Worm (Caenorhabditis elegans) whole organism, late embryonic: ENCODE measurements around the gene F41E6.17.

ENCODE experiments used
- C08G9.2 ChIP-seq: sonication (generic microtip); optimal IDR thresholded peaks from 2 replicates; lab custom pipeline; 2016; ENCODE audit warnings: mild to moderate bottlenecking, missing genetic modification characterization, moderate library complexity, missing compliant biosample characterization
- K02D7.2 ChIP-seq: sonication (generic microtip); optimal IDR thresholded peaks from 2 replicates; lab custom pipeline; 2017; ENCODE audit warnings: mild to moderate bottlenecking, missing genetic modification characterization, missing compliant biosample characterization
- K09A11.1 ChIP-seq: sonication (generic microtip); optimal IDR thresholded peaks from 2 replicates; lab custom pipeline; 2017; ENCODE audit warnings: antibody characterized with exemption, mild to moderate bottlenecking, missing genetic modification characterization, missing compliant biosample characterization; ENCODE audit not compliant: insufficient read depth
- Y22D7AL.16 ChIP-seq: sonication (generic microtip); optimal IDR thresholded peaks from 2 replicates; lab custom pipeline; 2016; ENCODE audit warnings: missing genetic modification characterization, missing compliant biosample characterization
- ceh-14 ChIP-seq: sonication (generic microtip); optimal IDR thresholded peaks from 2 replicates; lab custom pipeline; 2016; ENCODE audit warnings: missing genotype, missing genetic modification characterization, missing compliant biosample characterization
- ceh-18 ChIP-seq: sonication (generic microtip); optimal IDR thresholded peaks from 2 replicates; lab custom pipeline; 2016; ENCODE audit warnings: missing genetic modification characterization, missing compliant biosample characterization
- ceh-19 ChIP-seq: fragments of 200-800 bp; sonication (Bioruptor generic); optimal IDR thresholded peaks from 2 replicates; lab custom pipeline; 2018; ENCODE audit warnings: mild to moderate bottlenecking, missing genetic modification characterization, missing compliant biosample characterization
- ceh-2 ChIP-seq: sonication (generic microtip); optimal IDR thresholded peaks from 2 replicates; lab custom pipeline; 2016; ENCODE audit warnings: missing genotype, missing genetic modification characterization, missing compliant biosample characterization
- ceh-45 ChIP-seq: fragments of 200-800 bp; sonication (Bioruptor generic); IDR thresholded peaks from 2 replicates; pipeline ENCODE4 v1.3.6; 2022; ENCODE audit warnings: missing genetic modification reagents, missing genetic modification characterization, missing compliant biosample characterization
- ceh-6 ChIP-seq: fragments of 200-800 bp; sonication (Bioruptor generic); optimal IDR thresholded peaks from 2 replicates; lab custom pipeline; 2018; ENCODE audit warnings: mild to moderate bottlenecking, missing genetic modification characterization, missing compliant biosample characterization
- che-1 ChIP-seq: sonication (generic microtip); optimal IDR thresholded peaks from 2 replicates; lab custom pipeline; 2016; ENCODE audit warnings: mild to moderate bottlenecking, missing genetic modification characterization, missing compliant biosample characterization
- dmd-4 ChIP-seq: sonication (generic microtip); optimal IDR thresholded peaks from 2 replicates; lab custom pipeline; 2016; ENCODE audit warnings: borderline replicate concordance, missing genetic modification characterization, missing compliant biosample characterization
- ets-4 ChIP-seq: sonication (generic microtip); optimal IDR thresholded peaks from 2 replicates; lab custom pipeline; 2016; ENCODE audit warnings: missing genetic modification characterization, missing compliant biosample characterization
- eyg-1 ChIP-seq: sonication (generic microtip); optimal IDR thresholded peaks from 2 replicates; lab custom pipeline; 2016; ENCODE audit warnings: missing genotype, missing genetic modification characterization, missing compliant biosample characterization
- gmeb-2 ChIP-seq: sonication (generic microtip); optimal IDR thresholded peaks from 2 replicates; lab custom pipeline; 2016; ENCODE audit warnings: missing genetic modification characterization, inconsistent platforms, missing compliant biosample characterization
- hlh-13 ChIP-seq: fragments of 200-800 bp; sonication (Bioruptor generic); optimal IDR thresholded peaks from 2 replicates; lab custom pipeline; 2018; ENCODE audit warnings: mild to moderate bottlenecking, missing genetic modification characterization, missing compliant biosample characterization
- hlh-15 ChIP-seq: sonication (generic microtip); optimal IDR thresholded peaks from 2 replicates; lab custom pipeline; 2016; ENCODE audit warnings: missing genetic modification characterization, missing compliant biosample characterization
- hlh-30 ChIP-seq: sonication (generic microtip); optimal IDR thresholded peaks from 2 replicates; lab custom pipeline; 2017; ENCODE audit warnings: antibody characterized with exemption, missing genetic modification characterization, missing compliant biosample characterization; ENCODE audit not compliant: insufficient read depth
- hlh-6 ChIP-seq: sonication (generic microtip); optimal IDR thresholded peaks from 2 replicates; lab custom pipeline; 2016; ENCODE audit warnings: missing genotype, missing genetic modification characterization, missing compliant biosample characterization
- lim-6 ChIP-seq: sonication (generic microtip); optimal IDR thresholded peaks from 2 replicates; lab custom pipeline; 2016; ENCODE audit warnings: missing genetic modification characterization, missing compliant biosample characterization
- odd-2 ChIP-seq: sonication (generic microtip); optimal IDR thresholded peaks from 2 replicates; lab custom pipeline; 2017; ENCODE audit warnings: antibody characterized with exemption, mild to moderate bottlenecking, missing genetic modification characterization, missing compliant biosample characterization
- pag-3 ChIP-seq: sonication (generic microtip); optimal IDR thresholded peaks from 2 replicates; lab custom pipeline; 2016; ENCODE audit warnings: missing compliant biosample characterization, missing genetic modification characterization, borderline replicate concordance
- pat-9 ChIP-seq: fragments of 200-800 bp; sonication (Bioruptor generic); optimal IDR thresholded peaks from 2 replicates; lab custom pipeline; 2018; ENCODE audit warnings: mild to moderate bottlenecking, missing genetic modification characterization, moderate library complexity, missing compliant biosample characterization
- pax-1 ChIP-seq: fragments of 150-350 bp; optimal IDR thresholded peaks from 2 replicates; lab custom pipeline; 2014; ENCODE audit warnings: missing biosample characterization, missing genetic modification characterization
- pha-2 ChIP-seq: sonication (generic microtip); optimal IDR thresholded peaks from 2 replicates; lab custom pipeline; 2017; ENCODE audit warnings: mild to moderate bottlenecking, missing genetic modification characterization, missing compliant biosample characterization
- pha-4 ChIP-seq: fragments of 150-350 bp; optimal IDR thresholded peaks from 2 replicates; lab custom pipeline; 2018; ENCODE audit warnings: missing biosample characterization, missing genetic modification reagents, missing genetic modification characterization
- pqm-1 ChIP-seq: sonication (generic microtip); optimal IDR thresholded peaks from 2 replicates; lab custom pipeline; 2016; ENCODE audit warnings: missing genetic modification characterization, missing compliant biosample characterization
- rnt-1 ChIP-seq: sonication (generic microtip); optimal IDR thresholded peaks from 2 replicates; lab custom pipeline; 2016; ENCODE audit warnings: missing genetic modification characterization, missing compliant biosample characterization
- sdc-2 ChIP-seq: sonication (generic microtip); optimal IDR thresholded peaks from 2 replicates; lab custom pipeline; 2016; ENCODE audit warnings: missing genotype, missing genetic modification characterization, missing compliant biosample characterization
- syd-9 ChIP-seq: sonication (generic microtip); optimal IDR thresholded peaks from 2 replicates; lab custom pipeline; 2016; ENCODE audit warnings: mild to moderate bottlenecking, missing genetic modification characterization, moderate library complexity, missing compliant biosample characterization
- tbx-2 ChIP-seq: sonication (generic microtip); optimal IDR thresholded peaks from 2 replicates; lab custom pipeline; 2016; ENCODE audit warnings: missing genetic modification characterization, missing compliant biosample characterization
- tbx-7 ChIP-seq: sonication (generic microtip); optimal IDR thresholded peaks from 2 replicates; lab custom pipeline; 2016; ENCODE audit warnings: missing genotype, missing genetic modification characterization, missing compliant biosample characterization
- ttx-3 ChIP-seq: sonication (generic microtip); optimal IDR thresholded peaks from 2 replicates; lab custom pipeline; 2016; ENCODE audit warnings: missing genetic modification reagents, missing genetic modification characterization, missing compliant biosample characterization
- unc-3 ChIP-seq, 2 experiments: fragments of 200-800 bp in 1 of 2; sonication (Bioruptor generic) in 1 of 2; sonication (generic microtip) in 1 of 2; conservative IDR thresholded peaks in 1 of 2; optimal IDR thresholded peaks in 1 of 2; 2 replicates each; pipeline versions ENCODE4 v1.3.6 to Lab custom; 2016 to 2022; ENCODE audit warnings: missing compliant biosample characterization in 2 of 2, missing genetic modification characterization in 2 of 2, missing genetic modification reagents in 1 of 2
- unc-55 ChIP-seq: sonication (generic microtip); optimal IDR thresholded peaks from 2 replicates; lab custom pipeline; 2017; ENCODE audit warnings: missing biosample characterization, missing genetic modification reagents, missing genetic modification characterization
- zip-5 ChIP-seq: sonication (generic microtip); optimal IDR thresholded peaks from 2 replicates; lab custom pipeline; 2016; ENCODE audit warnings: missing genetic modification characterization, missing compliant biosample characterization
- ztf-16 ChIP-seq: sonication (generic microtip); optimal IDR thresholded peaks from 2 replicates; lab custom pipeline; 2017; ENCODE audit warnings: missing genetic modification characterization, missing compliant biosample characterization

Gene F41E6.17

DNA sequence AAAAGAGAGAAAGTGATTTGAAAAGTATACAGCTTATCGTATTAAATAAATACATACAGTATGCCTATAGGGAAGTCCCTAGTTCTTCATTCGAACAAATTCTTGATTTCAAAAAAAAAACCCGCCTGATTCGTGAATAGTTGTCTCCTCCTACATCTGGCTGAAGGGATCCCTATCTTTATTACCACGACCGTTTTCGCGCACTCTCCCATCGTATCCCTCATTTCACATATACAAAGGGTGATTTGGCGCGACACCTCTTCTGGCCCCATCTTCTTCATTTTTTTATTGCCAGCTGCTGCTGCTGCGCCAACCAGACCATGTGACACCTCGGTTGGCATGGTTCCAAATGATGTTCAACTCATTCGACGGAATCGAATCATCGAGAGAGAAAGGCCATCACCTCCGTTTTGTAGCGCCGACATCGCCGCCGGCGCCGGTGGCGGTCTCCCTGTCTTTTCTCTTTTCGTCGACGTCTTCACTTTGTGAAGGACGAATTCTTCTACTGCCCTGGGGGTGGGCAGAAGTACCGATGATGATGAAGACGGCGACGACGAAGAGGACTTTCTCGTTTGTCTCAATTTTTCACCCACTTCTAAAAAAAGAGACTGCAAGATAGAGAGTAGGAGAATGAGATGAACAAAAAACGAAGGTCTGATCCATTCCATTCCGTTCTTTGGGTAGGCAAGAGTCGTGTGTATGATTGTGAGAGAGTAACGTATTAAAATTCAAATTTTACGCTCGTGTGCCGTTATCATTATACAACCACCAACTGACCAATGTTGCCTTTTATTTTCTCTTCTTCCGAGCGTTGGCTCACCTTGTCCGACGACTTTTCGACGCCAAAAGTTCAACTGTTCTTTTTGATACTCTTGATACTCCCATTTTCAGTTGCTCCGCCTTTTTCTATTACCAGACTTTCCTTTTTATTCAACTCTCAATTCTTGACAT is 38.4 kb downstream of the F41E6.17 start:
- no peak for TF ChIP-seq hlh-6 (tag; lab: Kevin White, UChicago)
- no peak for TF ChIP-seq pax-1 (tag; lab: Kevin White, UChicago)
- TF ChIP-seq hlh-30 (tag; lab: Kevin White, UChicago) = peak; percentile 7
- TF ChIP-seq hlh-13 (GFP tag; lab: Kevin White, UChicago) = no peak
- no peak for TF ChIP-seq ceh-6 (GFP tag; lab: Kevin White, UChicago)
- TF ChIP-seq pha-2 = no peak
- TF ChIP-seq tbx-2 (tag; lab: Kevin White, UChicago) = peak; percentile 9
- no peak for TF ChIP-seq ceh-19 (GFP tag; lab: Kevin White, UChicago)

- TF ChIP-seq dmd-4 (tag; lab: Kevin White, UChicago) (peak; percentile 13), lim-6 (tag; lab: Kevin White, UChicago) (no peak), syd-9 (no peak), odd-2 (tag; lab: Kevin White, UChicago) (no peak), ceh-18 (no peak)
These were observed 39.1 kb downstream of the F41E6.17 start for ce11 chrV:8663023-8663422.

DNA sequence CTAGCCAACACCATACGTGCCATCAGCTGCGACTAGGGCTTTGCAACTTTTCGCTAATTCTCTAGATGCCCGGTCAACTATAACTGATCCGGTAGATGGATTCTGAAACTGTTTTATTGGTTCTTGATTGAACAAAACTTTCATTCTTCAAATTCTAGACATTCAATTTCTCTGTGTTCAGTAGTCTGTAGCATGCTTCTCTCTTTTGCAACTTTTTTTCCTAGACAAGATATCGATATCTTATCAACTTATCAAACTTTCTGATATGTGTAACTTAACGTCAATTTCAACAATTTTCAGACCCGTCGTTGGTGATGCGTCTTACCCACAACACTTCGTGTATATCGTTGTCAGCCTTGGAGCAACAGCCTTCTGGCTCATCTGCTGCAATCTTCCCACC is 41.9 kb downstream of the F41E6.17 start, which contains the start of gene ZC190.4:
Gene ZC190.4, plus strand, starts transcription at position 301 of the 400 bp plus-strand sequence.
- TF ChIP-seq K02D7.2 = no peak
- no peak for TF ChIP-seq che-1 (tag; lab: Kevin White, UChicago)
- no peak for TF ChIP-seq ceh-19 (GFP tag; lab: Kevin White, UChicago)
- TF ChIP-seq ceh-14 (tag; lab: Kevin White, UChicago) = no peak
- no peak for TF ChIP-seq C08G9.2 (tag; lab: Kevin White, UChicago)
- no peak for TF ChIP-seq ets-4 (tag; lab: Kevin White, UChicago)
- TF ChIP-seq hlh-15 = no peak
- no peak for TF ChIP-seq ceh-18
- TF ChIP-seq tbx-7 (tag; lab: Kevin White, UChicago) = no peak
- no peak for TF ChIP-seq pha-4 (tag; lab: Kevin White, UChicago)
- no peak for TF ChIP-seq ceh-6 (GFP tag; lab: Kevin White, UChicago)
- TF ChIP-seq Y22D7AL.16 = no peak
- no peak for TF ChIP-seq ceh-45 (GFP tag; lab: Robert Waterston, UW)
- no peak for TF ChIP-seq sdc-2 (tag; lab: Kevin White, UChicago)
- no peak for TF ChIP-seq hlh-13 (GFP tag; lab: Kevin White, UChicago)
- TF ChIP-seq lim-6 (tag; lab: Kevin White, UChicago) = no peak
- no peak for TF ChIP-seq dmd-4 (tag; lab: Kevin White, UChicago)

DNA sequence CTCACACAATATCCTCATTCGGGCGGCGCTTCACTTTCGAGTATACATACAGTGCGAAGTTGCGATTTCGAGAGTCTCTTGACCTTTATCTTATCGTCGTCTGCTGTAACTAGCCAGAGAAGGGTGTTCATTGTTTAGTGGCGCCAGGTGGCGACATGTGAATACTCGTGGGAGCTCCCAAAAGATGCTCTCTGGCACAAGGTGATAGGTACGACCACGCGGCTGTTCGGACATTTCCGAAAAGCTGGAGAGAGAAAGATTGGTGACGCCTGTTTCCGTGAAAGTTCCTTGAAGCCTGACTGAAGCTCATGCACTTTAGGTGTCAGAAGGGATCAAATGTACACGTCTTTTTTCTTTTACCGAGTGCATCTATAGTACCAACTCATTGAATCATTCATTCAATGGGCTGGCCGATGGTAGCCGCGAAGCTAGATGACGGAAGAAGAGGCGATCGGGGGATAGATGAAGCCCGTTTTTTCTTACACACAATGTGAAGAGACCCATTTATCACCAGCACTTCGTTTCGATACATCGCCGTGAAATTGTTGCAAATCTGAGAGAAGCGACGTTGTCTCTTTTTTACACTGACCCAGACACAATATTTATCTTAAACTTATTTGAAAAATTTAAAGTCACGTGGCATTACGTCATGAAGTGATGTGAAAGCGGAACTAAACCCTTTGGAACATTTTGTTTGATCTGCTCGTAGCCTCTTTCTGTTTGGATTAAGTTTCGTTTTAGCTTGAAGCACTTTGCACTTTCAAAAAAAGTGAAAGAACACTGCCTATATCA is 43.5 kb downstream of the F41E6.17 start:
- TF ChIP-seq ceh-45 (GFP tag; lab: Robert Waterston, UW) = no peak
- TF ChIP-seq ceh-18 = peak; percentile 40

DNA sequence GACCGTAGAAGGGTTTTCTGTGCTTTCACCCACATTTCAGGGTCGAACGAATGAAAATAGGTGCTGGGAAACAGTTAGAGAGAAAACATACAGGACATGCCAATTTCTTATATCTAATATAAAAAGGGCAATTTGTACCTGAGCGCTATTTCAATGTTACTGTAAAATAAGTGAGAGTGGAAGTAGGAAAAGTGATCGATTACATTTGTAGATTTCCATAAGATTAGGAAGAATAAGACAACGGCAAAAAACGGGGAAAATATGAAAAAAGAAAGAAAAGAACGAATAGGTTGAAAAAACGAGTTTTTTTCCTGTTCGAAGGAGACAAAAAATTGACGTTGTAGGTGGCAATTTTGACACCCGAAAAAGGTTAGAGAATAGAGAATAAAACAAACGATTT is 44.3 kb downstream of the F41E6.17 start:
- TF ChIP-seq ztf-16 (no peak), gmeb-2 (no peak), ceh-2 (no peak), pqm-1 (tag; lab: Kevin White, UChicago) (no peak), zip-5 (tag; lab: Kevin White, UChicago) (no peak), eyg-1 (tag; lab: Kevin White, UChicago) (no peak), K09A11.1 (tag; lab: Kevin White, UChicago) (no peak), rnt-1 (tag; lab: Kevin White, UChicago) (no peak), unc-55 (GFP tag; lab: Kevin White, UChicago) (no peak), ttx-3 (tag; lab: Kevin White, UChicago) (no peak), unc-3 (GFP tag; conservative IDR thresholded peaks at IDR 0.05; lab: Robert Waterston, UW) (no peak), unc-3 (tag; optimal IDR thresholded peaks at IDR 0.05; lab: Kevin White, UChicago) (no peak), pag-3 (tag; lab: Kevin White, UChicago) (no peak), ceh-19 (GFP tag; lab: Kevin White, UChicago) (no peak), C08G9.2 (tag; lab: Kevin White, UChicago) (no peak), pat-9 (no peak), odd-2 (tag; lab: Kevin White, UChicago) (no peak)
- TF ChIP-seq, all 69 proteins: peak for 0
